Worm (Caenorhabditis elegans): ENCODE results near the gene T05D4.5.

DNA sequence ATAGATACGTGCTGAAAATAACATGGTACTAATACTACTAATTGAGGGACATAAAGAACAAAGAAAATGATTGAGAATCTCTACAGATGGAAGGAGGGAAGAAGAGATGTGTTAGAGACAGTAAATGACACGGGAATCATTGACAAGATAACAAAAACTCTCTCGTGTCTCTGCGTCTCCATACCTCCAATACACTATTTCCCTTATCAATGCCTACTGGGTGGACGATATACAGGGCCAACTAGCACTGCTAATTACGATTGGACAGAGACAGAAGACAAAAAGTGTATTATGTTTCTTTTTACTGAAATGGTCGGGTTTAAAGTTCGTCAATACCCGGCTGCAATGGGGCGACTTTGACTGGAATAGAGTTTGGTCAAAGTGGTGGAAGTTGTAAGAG is 36.0 kb upstream of the T05D4.5 start:
- TF ChIP-seq ztf-4 (tag; optimal IDR thresholded peaks at IDR 0.05) (no peak), ama-1 (optimal IDR thresholded peaks at IDR 0.05) (no peak), ceh-82 (tag; optimal IDR thresholded peaks at IDR 0.05) (no peak), nhr-129 (tag; optimal IDR thresholded peaks at IDR 0.05) (peak; percentile 36), snpc-4 (tag; optimal IDR thresholded peaks at IDR 0.05) (no peak), nhr-21 (tag; optimal IDR thresholded peaks at IDR 0.05) (no peak), elt-3 (tag; optimal IDR thresholded peaks at IDR 0.05) (no peak), ZK546.5 (tag; optimal IDR thresholded peaks at IDR 0.05) (no peak), skn-1 (tag; optimal IDR thresholded peaks at IDR 0.05) (no peak), mdl-1 (tag; optimal IDR thresholded peaks at IDR 0.05) (no peak), egl-27 (tag; optimal IDR thresholded peaks at IDR 0.05) (no peak)
